Worm (Caenorhabditis elegans) whole organism, L4/young adult: ENCODE measurements around the gene cec-3.

ENCODE experiments used
- W03F9.2 ChIP-seq: fragments of 150-350 bp; optimal IDR thresholded peaks from 2 replicates; lab custom pipeline; 2014; ENCODE audit warnings: missing biosample characterization, missing genetic modification characterization
- dao-5 ChIP-seq: sonication (generic microtip); optimal IDR thresholded peaks from 2 replicates; lab custom pipeline; 2016; ENCODE audit warnings: missing genotype, missing genetic modification characterization, moderate library complexity, missing compliant biosample characterization
- him-1 ChIP-seq: sonication (generic microtip); optimal IDR thresholded peaks from 2 replicates; lab custom pipeline; 2016; ENCODE audit warnings: missing genotype, missing genetic modification reagents, missing genetic modification characterization, missing compliant biosample characterization

DNA sequence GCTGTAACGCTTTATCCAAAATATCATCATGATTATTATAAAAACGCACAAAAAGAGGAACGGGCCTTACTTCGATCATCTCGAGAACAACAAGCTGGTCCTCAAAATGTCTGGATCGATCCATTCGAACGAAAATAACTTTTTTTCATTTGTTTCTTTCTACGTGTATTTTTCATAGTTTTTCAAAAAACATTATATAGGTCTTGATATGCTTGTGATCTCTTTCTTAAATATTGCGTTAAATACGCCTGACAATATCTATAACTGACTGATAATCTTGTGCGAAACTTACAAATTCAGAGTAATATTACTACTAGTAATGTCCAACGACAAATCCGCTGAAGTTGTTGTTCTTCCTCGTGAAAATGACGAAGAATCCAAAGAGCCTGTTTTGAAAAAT, 701 bp upstream of the cec-3 start, which contains the start of gene sds-22:
- TF ChIP-seq dao-5 (tag; lab: Kevin White, UChicago) (no peak), him-1 (tag; lab: Kevin White, UChicago) (no peak), W03F9.2 (tag; lab: Kevin White, UChicago) (no peak)
